Worm (Caenorhabditis elegans): ENCODE data around the gene col-102.
A peak's percentile ranks its signal among the peaks of the same experiment; 100 is the strongest.

The col-102 gene

DNA sequence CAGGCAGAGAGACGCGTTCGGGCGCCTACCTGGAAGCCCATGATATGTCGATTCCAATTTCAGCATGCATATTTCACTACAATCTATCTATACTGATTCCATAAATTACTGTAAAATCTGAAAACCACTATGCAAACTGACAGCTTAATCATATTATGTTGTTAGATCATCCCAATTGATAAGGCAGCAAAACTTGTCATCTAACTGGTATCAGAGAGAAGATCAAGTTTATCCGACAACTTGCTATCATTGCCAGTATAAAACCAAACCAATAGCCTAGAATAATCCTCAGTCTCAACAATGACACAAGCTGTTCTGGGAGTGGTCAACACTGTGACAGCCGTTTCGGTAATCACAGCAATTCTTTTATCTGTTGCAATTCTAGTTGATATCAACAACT lies at the start of gene col-102:
Gene col-102 (plus strand): TSS at position 301 of the 400 bp plus-strand sequence.
- TF ChIP-seq ces-1 (GFP tag; optimal IDR thresholded peaks at IDR 0.05): no peak
- no peak for TF ChIP-seq zip-8 (tag; optimal IDR thresholded peaks at IDR 0.05)
- TF ChIP-seq lin-32 (GFP tag; optimal IDR thresholded peaks at IDR 0.05): no peak
- no peak for TF ChIP-seq pha-4 (tag; optimal IDR thresholded peaks at IDR 0.05)
- TF ChIP-seq ceh-39 (tag; optimal IDR thresholded peaks at IDR 0.05): no peak

ce11 chrIV:558735-559284 lies 45.4 kb upstream of the col-102 start, which contains the start of gene efn-4:
TSS of gene efn-4 (plus strand) at chrIV:559234.
- TF ChIP-seq M03D4.4 (tag; optimal IDR thresholded peaks at IDR 0.05) (peak; percentile 39), unc-120 (tag; optimal IDR thresholded peaks at IDR 0.05; ENCODE audit: poor library complexity, severe bottlenecking) (peak; percentile 11), ceh-83 (GFP tag; optimal IDR thresholded peaks at IDR 0.05) (no peak), sptf-1 (tag; optimal IDR thresholded peaks at IDR 0.05) (peak; percentile 30)

DNA sequence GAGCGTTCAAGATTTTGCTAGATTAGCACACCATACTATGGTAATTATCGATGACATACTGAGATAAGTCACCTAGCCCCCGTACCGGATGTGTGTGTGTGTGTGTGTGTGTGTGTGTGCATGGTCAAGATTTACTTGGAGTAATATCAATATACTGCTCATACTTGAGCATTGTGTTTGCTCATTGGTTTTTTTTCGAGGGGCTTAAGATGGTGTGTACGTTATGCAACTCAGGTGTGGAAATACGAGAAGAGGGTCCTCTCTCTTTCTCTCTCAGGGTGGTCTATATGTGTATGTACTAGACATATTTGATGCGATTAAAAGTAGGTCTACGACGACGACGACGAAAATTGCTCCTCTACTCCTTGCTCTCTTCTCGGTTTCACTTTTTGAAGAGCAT lies 43.9 kb upstream of the col-102 start:
- TF ChIP-seq drap-1 (GFP tag; optimal IDR thresholded peaks at IDR 0.05) (no peak), nhr-2 (tag; optimal IDR thresholded peaks at IDR 0.05) (peak; percentile 66), ces-1 (GFP tag; optimal IDR thresholded peaks at IDR 0.05) (peak; percentile 13)

- TF ChIP-seq zip-8 (tag; optimal IDR thresholded peaks at IDR 0.05): peak; percentile 91
- no peak for TF ChIP-seq nhr-12 (tag; optimal IDR thresholded peaks at IDR 0.05)
- peak; percentile 7 for TF ChIP-seq ceh-83 (GFP tag; optimal IDR thresholded peaks at IDR 0.05)
Measured at ce11 chrIV:560780-561179, 43.5 kb upstream of the col-102 start.

DNA sequence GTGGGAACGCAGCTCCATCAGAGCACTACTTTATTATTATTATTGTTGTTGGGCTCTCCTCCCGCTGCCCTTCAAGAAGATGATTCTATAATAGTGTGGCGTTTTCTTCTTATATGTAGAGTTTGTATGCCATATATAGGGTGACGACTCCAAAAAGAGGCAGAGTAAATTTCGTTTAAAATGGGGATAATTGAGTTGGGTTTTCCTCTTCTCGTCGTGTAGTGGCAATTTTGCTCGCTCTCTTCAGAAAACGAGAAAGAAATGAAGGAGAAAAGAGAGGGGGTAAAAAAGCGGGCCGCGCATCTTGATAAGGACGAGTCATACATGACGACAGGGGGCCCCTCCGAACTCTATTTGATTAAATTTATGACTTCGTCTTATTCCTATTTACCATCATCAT lies 40.8 kb upstream of the col-102 start:
- no peak for TF ChIP-seq blmp-1 (tag; optimal IDR thresholded peaks at IDR 0.05)
- TF ChIP-seq ces-1 (GFP tag; optimal IDR thresholded peaks at IDR 0.05): peak; percentile 97

DNA sequence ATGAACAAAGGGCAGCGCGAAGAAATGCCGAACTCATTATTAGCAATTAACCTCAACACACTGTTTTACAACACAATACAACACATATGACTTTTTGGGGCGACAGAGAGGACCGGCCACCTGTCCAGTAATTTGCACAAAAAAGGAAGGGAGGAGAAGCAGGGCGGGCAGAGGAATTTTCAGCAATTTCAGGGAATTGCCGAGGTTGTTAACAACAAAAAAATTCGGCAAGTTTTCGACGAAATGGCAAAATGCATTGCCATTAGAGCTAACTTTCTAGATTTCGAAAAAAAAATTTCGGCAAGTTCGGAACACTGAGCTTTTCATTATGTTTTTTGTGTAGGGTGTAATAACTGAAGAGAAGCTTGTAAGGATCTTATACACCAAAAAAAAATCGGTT lies 40.2 kb upstream of the col-102 start:
- TF ChIP-seq nhr-12 (tag; optimal IDR thresholded peaks at IDR 0.05): no peak
- TF ChIP-seq ceh-39 (tag; optimal IDR thresholded peaks at IDR 0.05): no peak
- no peak for TF ChIP-seq tbx-8 (GFP tag; optimal IDR thresholded peaks at IDR 0.05)
- TF ChIP-seq snpc-4 (tag; optimal IDR thresholded peaks at IDR 0.05): no peak
- TF ChIP-seq pha-4 (tag; optimal IDR thresholded peaks at IDR 0.05): no peak
- no peak for TF ChIP-seq sem-2 (GFP tag; optimal IDR thresholded peaks at IDR 0.05)
- no peak for TF ChIP-seq ceh-43 (GFP tag; optimal IDR thresholded peaks at IDR 0.05)
- TF ChIP-seq lsy-2 (tag; optimal IDR thresholded peaks at IDR 0.05): no peak
- TF ChIP-seq lin-13 (tag; optimal IDR thresholded peaks at IDR 0.05): no peak
- TF ChIP-seq unc-120 (tag; optimal IDR thresholded peaks at IDR 0.05; ENCODE audit: poor library complexity, severe bottlenecking): no peak
- no peak for TF ChIP-seq mab-5 (tag; optimal IDR thresholded peaks at IDR 0.05)
- no peak for TF ChIP-seq cnd-1 (tag; optimal IDR thresholded peaks at IDR 0.05)
- TF ChIP-seq drap-1 (GFP tag; optimal IDR thresholded peaks at IDR 0.05): no peak
- no peak for TF ChIP-seq elt-1 (tag; optimal IDR thresholded peaks at IDR 0.05; ENCODE audit: borderline replicate concordance, insufficient read depth)
- no peak for TF ChIP-seq zip-8 (tag; optimal IDR thresholded peaks at IDR 0.05)
- TF ChIP-seq flh-1 (GFP tag; optimal IDR thresholded peaks at IDR 0.05): no peak

DNA sequence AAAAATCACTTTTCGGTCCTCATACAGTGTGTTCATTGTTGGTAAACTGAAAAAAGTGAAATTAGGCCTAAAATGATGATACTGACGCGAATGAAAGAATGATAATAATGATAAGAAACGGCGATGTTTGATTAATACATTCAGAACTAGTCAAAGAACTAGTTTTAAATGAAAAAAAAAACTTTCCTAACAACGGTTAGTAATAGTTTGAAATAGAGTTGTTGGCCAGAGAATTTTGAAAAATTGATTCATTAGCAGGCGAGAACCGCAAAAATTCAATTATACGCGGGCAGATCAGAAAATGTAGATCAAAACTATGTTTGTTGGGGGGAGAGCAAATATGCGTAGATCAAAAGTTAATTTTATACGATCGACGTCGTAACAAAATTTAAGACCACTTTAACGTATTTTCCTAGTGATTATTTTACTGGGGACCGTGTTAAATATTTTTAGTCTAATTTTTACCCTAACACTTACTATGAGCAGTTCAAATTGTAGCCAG lies 33.4 kb upstream of the col-102 start, which contains the start of gene F56A11.5:
Gene F56A11.5 (minus strand): TSS at position 51 of the 502 bp plus-strand sequence.
- TF ChIP-seq sem-2 (GFP tag; optimal IDR thresholded peaks at IDR 0.05) (no peak), lin-32 (GFP tag; optimal IDR thresholded peaks at IDR 0.05) (no peak), cnd-1 (tag; optimal IDR thresholded peaks at IDR 0.05) (no peak), nhr-12 (tag; optimal IDR thresholded peaks at IDR 0.05) (no peak), sptf-1 (tag; optimal IDR thresholded peaks at IDR 0.05) (no peak), nhr-2 (tag; optimal IDR thresholded peaks at IDR 0.05) (no peak), ceh-43 (GFP tag; optimal IDR thresholded peaks at IDR 0.05) (no peak), ceh-39 (tag; optimal IDR thresholded peaks at IDR 0.05) (no peak), mep-1 (tag; optimal IDR thresholded peaks at IDR 0.05) (no peak)

DNA sequence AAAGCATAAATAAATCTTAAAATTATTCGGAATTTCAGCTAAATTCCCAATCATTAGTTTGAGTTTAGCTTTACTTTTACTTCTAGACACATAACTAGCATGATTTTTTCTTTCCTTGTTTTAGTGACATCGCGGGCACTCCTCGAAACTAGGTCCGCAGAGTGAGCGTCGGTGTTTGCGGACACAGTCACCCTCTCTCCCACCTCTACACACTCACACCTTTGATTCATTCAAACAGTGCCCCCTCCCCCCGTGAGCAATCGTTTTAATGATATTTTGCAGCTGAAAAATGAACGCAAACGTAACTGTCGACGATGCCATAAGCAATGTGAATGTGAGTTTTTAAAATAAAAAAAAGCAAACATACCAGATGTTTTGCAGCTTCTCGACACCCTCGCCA lies 31.8 kb upstream of the col-102 start, which contains the start of gene gex-2:
Gene gex-2 (plus strand): TSS at position 283 of the 400 bp plus-strand sequence.
- TF ChIP-seq flh-1 (GFP tag; optimal IDR thresholded peaks at IDR 0.05): no peak
- TF ChIP-seq drap-1 (GFP tag; optimal IDR thresholded peaks at IDR 0.05): no peak
- TF ChIP-seq nhr-76 (tag; optimal IDR thresholded peaks at IDR 0.05): no peak
- TF ChIP-seq sem-2 (GFP tag; optimal IDR thresholded peaks at IDR 0.05): no peak
- TF ChIP-seq tbx-8 (GFP tag; optimal IDR thresholded peaks at IDR 0.05): no peak
- no peak for TF ChIP-seq sptf-1 (tag; optimal IDR thresholded peaks at IDR 0.05)

All from whole organism, mixed stage, embryonic.